Worm (Caenorhabditis elegans) whole organism, L4 larva: ENCODE results near the gene srz-102.

Experiments
- daf-12 ChIP-seq: fragments of 150-350 bp; optimal IDR thresholded peaks from 2 replicates; lab custom pipeline; 2014; ENCODE audit warnings: missing biosample characterization, missing genetic modification reagents, missing genetic modification characterization
- mep-1 ChIP-seq: fragments of 150-350 bp; sonication (generic microtip); optimal IDR thresholded peaks from 3 replicates; lab custom pipeline; 2014; ENCODE audit warnings: missing biosample characterization, missing genetic modification characterization

DNA sequence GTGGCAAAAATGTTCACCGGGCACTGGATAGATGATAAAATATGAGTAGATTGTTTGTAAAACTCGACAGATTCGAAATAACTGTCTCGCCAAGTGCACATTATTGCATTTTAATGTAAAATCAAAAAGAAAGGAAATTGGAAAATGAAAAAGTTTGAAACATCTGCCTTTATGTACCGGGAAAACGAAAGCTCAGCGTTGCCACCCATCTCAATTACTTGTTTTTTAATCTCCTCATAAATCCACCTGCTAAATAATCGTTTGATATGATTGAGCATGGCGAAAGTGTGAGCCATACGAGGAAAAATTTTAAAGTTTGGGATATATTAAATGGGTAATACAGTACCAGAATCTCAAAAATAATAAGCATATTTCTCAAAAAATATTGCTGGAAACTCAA lies 29.2 kb downstream of the srz-102 start, which contains the start of gene srh-137:
- no peak for TF ChIP-seq daf-12 (tag; lab: Kevin White, UChicago)
- TF ChIP-seq mep-1 (tag; lab: Kevin White, UChicago): no peak
